Worm (Caenorhabditis elegans): ENCODE results near the gene ZK616.65.

ZK616.65 gene

ce11 chrIV:5396769-5397168, 14.3 kb downstream of the ZK616.65 start, which contains the start of gene ZK616.3:
Gene ZK616.3, plus strand, starts transcription at chrIV:5397069.
- no peak for TF ChIP-seq alr-1 (tag; optimal IDR thresholded peaks at IDR 0.05)
- no peak for TF ChIP-seq sem-4 (tag; optimal IDR thresholded peaks at IDR 0.05)
- no peak for TF ChIP-seq ceh-82 (tag; optimal IDR thresholded peaks at IDR 0.05)
- TF ChIP-seq ztf-4 (tag; optimal IDR thresholded peaks at IDR 0.05), result no peak
- no peak for TF ChIP-seq egl-27 (tag; optimal IDR thresholded peaks at IDR 0.05)
- no peak for TF ChIP-seq gmeb-1 (tag; optimal IDR thresholded peaks at IDR 0.05)
- TF ChIP-seq elt-3 (tag; optimal IDR thresholded peaks at IDR 0.05), result no peak
- TF ChIP-seq nhr-12 (tag; optimal IDR thresholded peaks at IDR 0.05), result no peak
- no peak for TF ChIP-seq ztf-1 (GFP tag; conservative IDR thresholded peaks at IDR 0.05)
- TF ChIP-seq R02D3.7 (tag; optimal IDR thresholded peaks at IDR 0.05), result no peak
- TF ChIP-seq C34F6.9 (tag; optimal IDR thresholded peaks at IDR 0.05), result no peak
- no peak for TF ChIP-seq sma-3 (GFP tag; optimal IDR thresholded peaks at IDR 0.05)
- TF ChIP-seq zag-1 (tag; optimal IDR thresholded peaks at IDR 0.05), result no peak
- TF ChIP-seq ama-1 (optimal IDR thresholded peaks at IDR 0.05), result no peak
- no peak for TF ChIP-seq lin-13 (GFP tag; optimal IDR thresholded peaks at IDR 0.05)
- no peak for TF ChIP-seq nhr-23 (tag; optimal IDR thresholded peaks at IDR 0.05)
- no peak for TF ChIP-seq snpc-4 (tag; optimal IDR thresholded peaks at IDR 0.05)
- no peak for TF ChIP-seq crh-2 (tag; optimal IDR thresholded peaks at IDR 0.05)
- no peak for TF ChIP-seq nhr-11 (tag; optimal IDR thresholded peaks at IDR 0.05)

- TF ChIP-seq sem-4 (tag; optimal IDR thresholded peaks at IDR 0.05) (peak; percentile 67), fos-1 (tag; optimal IDR thresholded peaks at IDR 0.05) (peak; percentile 60), ceh-16 (tag; optimal IDR thresholded peaks at IDR 0.05) (peak; percentile 66), Y55F3AM.14 (GFP tag; optimal IDR thresholded peaks at IDR 0.05) (no peak), nhr-77 (tag; optimal IDR thresholded peaks at IDR 0.05) (no peak), gmeb-1 (tag; optimal IDR thresholded peaks at IDR 0.05) (peak; percentile 85), nhr-25 (tag; optimal IDR thresholded peaks at IDR 0.05) (peak; percentile 74), ztf-4 (tag; optimal IDR thresholded peaks at IDR 0.05) (no peak), elt-1 (tag; optimal IDR thresholded peaks at IDR 0.05) (no peak), lin-13 (GFP tag; optimal IDR thresholded peaks at IDR 0.05) (peak; percentile 77), skn-1 (tag; optimal IDR thresholded peaks at IDR 0.05) (peak; percentile 16), elt-3 (tag; optimal IDR thresholded peaks at IDR 0.05) (no peak), ama-1 (optimal IDR thresholded peaks at IDR 0.05) (no peak), lin-39 (tag; optimal IDR thresholded peaks at IDR 0.05) (no peak), unc-55 (GFP tag; optimal IDR thresholded peaks at IDR 0.05) (peak; percentile 90), nhr-6 (tag; optimal IDR thresholded peaks at IDR 0.05) (peak; percentile 63), unc-62 (GFP tag; optimal IDR thresholded peaks at IDR 0.05) (no peak), lsy-2 (tag; optimal IDR thresholded peaks at IDR 0.05) (peak; percentile 87 to 92), unc-39 (tag; optimal IDR thresholded peaks at IDR 0.05) (no peak), mab-5 (tag; optimal IDR thresholded peaks at IDR 0.05) (peak; percentile 83), sma-9 (GFP tag; optimal IDR thresholded peaks at IDR 0.05) (peak; percentile 84), sma-9 (tag; optimal IDR thresholded peaks at IDR 0.05) (no peak), lin-11 (tag; optimal IDR thresholded peaks at IDR 0.05) (peak; percentile 55), nhr-237 (tag; optimal IDR thresholded peaks at IDR 0.05) (no peak), blmp-1 (tag; optimal IDR thresholded peaks at IDR 0.05; ENCODE audit: insufficient read depth) (peak; percentile 49), C34F6.9 (tag; optimal IDR thresholded peaks at IDR 0.05) (peak; percentile 90), nhr-129 (tag; optimal IDR thresholded peaks at IDR 0.05) (peak; percentile 60), crh-2 (tag; optimal IDR thresholded peaks at IDR 0.05) (peak; percentile 83), R02D3.7 (tag; optimal IDR thresholded peaks at IDR 0.05) (peak; percentile 25), sma-3 (GFP tag; optimal IDR thresholded peaks at IDR 0.05) (peak; percentile 69), zag-1 (tag; optimal IDR thresholded peaks at IDR 0.05) (peak; percentile 27), nhr-21 (tag; optimal IDR thresholded peaks at IDR 0.05) (peak; percentile 51), F13H6.1 (tag; optimal IDR thresholded peaks at IDR 0.05) (peak; percentile 77), egl-27 (tag; optimal IDR thresholded peaks at IDR 0.05) (peak; percentile 70), mdl-1 (tag; optimal IDR thresholded peaks at IDR 0.05) (no peak), snpc-4 (tag; optimal IDR thresholded peaks at IDR 0.05) (peak; percentile 64), ZK546.5 (tag; optimal IDR thresholded peaks at IDR 0.05) (peak; percentile 25), nhr-10 (tag; optimal IDR thresholded peaks at IDR 0.05) (peak; percentile 74)
Measured at ce11 chrIV:5394687-5395086, 16.3 kb downstream of the ZK616.65 start, which contains the start of the genes perm-3 and swsn-6. Gene perm-3, minus strand, starts transcription at chrIV:5394804. Gene swsn-6, plus strand, starts transcription at chrIV:5395033.
